Worm (Caenorhabditis elegans) whole organism, L4/young adult: ENCODE results near the gene mksr-2.
"Not testable (repeated sequence)": the region's sequence is repeated elsewhere in the genome, so short reads cannot be mapped to it uniquely, and the experiment has no call there.

Experiments
- W03F9.2 ChIP-seq: fragments of 150-350 bp; optimal IDR thresholded peaks from 2 replicates; lab custom pipeline; 2014; ENCODE audit warnings: missing biosample characterization, missing genetic modification characterization
- dao-5 ChIP-seq: sonication (generic microtip); optimal IDR thresholded peaks from 2 replicates; lab custom pipeline; 2016; ENCODE audit warnings: missing genotype, missing genetic modification characterization, moderate library complexity, missing compliant biosample characterization
- him-1 ChIP-seq: sonication (generic microtip); optimal IDR thresholded peaks from 2 replicates; lab custom pipeline; 2016; ENCODE audit warnings: missing genotype, missing genetic modification reagents, missing genetic modification characterization, missing compliant biosample characterization

Gene mksr-2

ce11 chrIV:2307374-2307773 lies 1.0 kb upstream of the mksr-2 start:
- TF ChIP-seq W03F9.2 (tag; lab: Kevin White, UChicago) (no peak), him-1 (tag; lab: Kevin White, UChicago) (no peak), dao-5 (no peak)

DNA sequence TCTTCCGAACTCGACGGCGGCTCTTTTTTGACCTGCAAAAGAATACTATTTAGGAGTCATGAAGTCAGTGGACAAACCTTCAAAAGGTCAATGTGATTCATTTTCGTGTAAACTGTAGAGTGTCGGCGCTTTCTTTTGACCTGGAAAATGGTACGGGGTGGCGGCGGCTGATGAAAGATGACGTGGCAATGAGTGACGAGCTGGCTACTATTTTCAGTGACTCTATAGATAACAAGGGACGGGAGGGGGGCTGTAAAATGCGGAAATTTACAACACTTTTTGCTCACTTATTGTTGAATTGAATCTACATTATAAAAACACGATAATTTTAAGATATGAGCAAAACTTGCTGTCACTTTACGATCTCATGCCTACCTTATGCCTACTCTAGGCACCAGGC lies 6.2 kb downstream of the mksr-2 start, which contains the start of gene lin-1:
TSS of gene lin-1 (minus strand) at position 101 of the 400 bp plus-strand sequence.
- no peak for TF ChIP-seq him-1 (tag; lab: Kevin White, UChicago)

DNA sequence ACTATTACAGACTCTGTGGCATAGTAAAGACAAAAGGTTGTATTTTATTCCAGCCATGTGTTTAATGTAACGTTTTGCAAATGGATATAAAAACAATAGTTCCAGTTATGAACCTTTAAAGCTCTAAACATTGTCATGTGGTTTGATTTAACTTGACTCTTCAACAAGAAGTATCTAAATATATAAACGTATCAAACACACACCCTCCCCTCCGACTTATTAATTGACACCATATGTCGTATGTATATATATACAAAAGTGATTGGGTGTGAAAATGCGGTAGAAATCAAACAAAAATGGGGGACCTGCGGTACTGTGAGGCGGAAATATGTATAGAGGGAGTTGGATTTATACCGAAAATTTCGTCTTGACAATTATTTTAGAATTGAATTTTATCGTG lies 8.0 kb downstream of the mksr-2 start:
- TF ChIP-seq dao-5 (no peak), W03F9.2 (tag; lab: Kevin White, UChicago) (no peak), him-1 (tag; lab: Kevin White, UChicago) (no peak)

DNA sequence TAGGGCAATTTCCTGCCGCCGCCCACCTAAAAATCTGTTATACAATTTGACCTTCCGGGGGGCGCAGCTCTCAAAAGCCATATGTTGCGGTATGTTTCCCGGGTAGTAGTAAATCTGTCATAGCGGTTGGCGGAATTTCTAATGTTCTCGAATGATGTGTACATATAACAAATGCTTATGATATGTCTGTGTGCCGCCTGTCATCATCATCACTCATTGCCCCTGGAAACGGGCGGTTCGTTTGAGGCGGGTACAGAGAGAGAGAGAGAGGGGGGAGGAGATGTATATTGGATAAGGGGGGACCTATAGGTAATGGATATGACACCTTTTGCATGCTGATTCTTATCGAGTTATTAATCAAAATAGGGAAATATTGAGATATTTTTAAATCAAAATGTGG lies 9.7 kb downstream of the mksr-2 start:
- no peak for TF ChIP-seq him-1 (tag; lab: Kevin White, UChicago)
- no peak for TF ChIP-seq dao-5
- TF ChIP-seq W03F9.2 (tag; lab: Kevin White, UChicago): no peak

- TF ChIP-seq dao-5: no peak
- no peak for TF ChIP-seq W03F9.2 (tag; lab: Kevin White, UChicago)
- TF ChIP-seq him-1 (tag; lab: Kevin White, UChicago): no peak
Measured at ce11 chrIV:2292119-2292518, 14.2 kb downstream of the mksr-2 start.

ce11 chrIV:2284462-2285047 lies 21.8 kb downstream of the mksr-2 start:
- no peak for TF ChIP-seq W03F9.2 (tag; lab: Kevin White, UChicago)
- TF ChIP-seq him-1 (tag; lab: Kevin White, UChicago): no peak
- TF ChIP-seq dao-5: no peak

ce11 chrIV:2281353-2281976 lies 24.9 kb downstream of the mksr-2 start:
- no peak for TF ChIP-seq him-1 (tag; lab: Kevin White, UChicago)
- no peak for TF ChIP-seq W03F9.2 (tag; lab: Kevin White, UChicago)

DNA sequence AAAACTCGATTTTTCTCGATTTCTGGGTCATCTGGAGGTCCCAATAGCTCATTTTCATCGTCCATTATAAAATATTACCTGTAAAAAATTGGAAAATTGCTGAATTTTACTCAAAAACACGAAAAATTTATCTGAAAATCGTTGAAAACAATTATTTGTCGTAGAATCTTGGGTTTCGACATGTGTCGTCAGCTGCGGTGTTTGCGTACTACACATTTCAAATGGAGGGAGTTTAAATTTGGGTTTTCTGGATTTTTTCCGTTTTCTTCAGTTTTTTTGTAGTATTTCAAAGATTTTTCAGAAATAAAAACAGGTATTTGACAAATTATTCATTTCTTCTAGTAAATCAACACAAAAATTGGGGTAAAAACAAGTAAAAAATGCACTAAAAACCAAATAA lies 30.8 kb downstream of the mksr-2 start, which contains the start of gene M70.5:
TSS of gene M70.5 (minus strand) at position 78 of the 400 bp plus-strand sequence.
- not testable (repeated sequence) for TF ChIP-seq him-1 (tag; lab: Kevin White, UChicago); W03F9.2 (tag; lab: Kevin White, UChicago); dao-5

DNA sequence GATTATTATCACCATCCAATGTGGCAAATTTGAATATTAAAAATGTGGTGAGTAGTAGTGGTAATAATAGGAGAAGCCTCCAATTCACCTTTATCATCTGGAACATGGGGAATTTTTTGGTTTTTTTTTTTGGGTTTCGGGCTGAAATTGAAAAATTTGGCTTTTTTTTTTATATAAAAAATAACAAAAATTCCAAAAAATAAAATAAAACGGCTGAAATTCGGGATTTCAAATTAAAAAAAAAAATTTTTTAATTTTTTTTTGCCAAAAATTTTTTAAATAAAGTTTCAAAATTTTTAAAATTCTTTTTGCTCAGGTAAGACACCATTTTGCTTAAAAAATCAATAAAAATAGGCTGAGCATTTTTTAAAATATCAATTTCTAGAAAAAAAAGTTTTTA lies 42.8 kb downstream of the mksr-2 start, which contains the start of gene famp-1:
TSS of gene famp-1 (minus strand) at position 101 of the 400 bp plus-strand sequence.
- TF ChIP-seq him-1 (tag; lab: Kevin White, UChicago) (no peak), W03F9.2 (tag; lab: Kevin White, UChicago) (no peak), dao-5 (no peak)
